Worm (Caenorhabditis elegans): ENCODE measurements around the gene Y39E4B.5.

ce11 chrIII:13201901-13202300, 32.2 kb downstream of the Y39E4B.5 start:
- no peak for TF ChIP-seq nhr-237 (tag; optimal IDR thresholded peaks at IDR 0.05)
- TF ChIP-seq nhr-12 (tag; optimal IDR thresholded peaks at IDR 0.05): no peak
- TF ChIP-seq zag-1 (tag; optimal IDR thresholded peaks at IDR 0.05): no peak
- TF ChIP-seq nhr-28 (tag; optimal IDR thresholded peaks at IDR 0.05): no peak
- no peak for TF ChIP-seq unc-62 (GFP tag; optimal IDR thresholded peaks at IDR 0.05)
- no peak for TF ChIP-seq elt-1 (tag; optimal IDR thresholded peaks at IDR 0.05)
